Worm (Caenorhabditis elegans): Measurements from ENCODE around the gene Y38H6C.20.

- TF ChIP-seq mxl-1 (tag; optimal IDR thresholded peaks at IDR 0.05) (no peak), lin-35 (GFP tag; optimal IDR thresholded peaks at IDR 0.05) (no peak), ztf-28 (GFP tag; IDR thresholded peaks at IDR 0.05) (no peak), ceh-79 (tag; optimal IDR thresholded peaks at IDR 0.05) (no peak), chd-7 (tag; optimal IDR thresholded peaks at IDR 0.05) (no peak), ceh-91 (GFP tag; IDR thresholded peaks at IDR 0.05) (no peak), dox-1 (GFP tag; IDR thresholded peaks at IDR 0.05) (no peak), F10E7.11 (tag; optimal IDR thresholded peaks at IDR 0.05) (no peak), ekl-4 (GFP tag; IDR thresholded peaks at IDR 0.05) (no peak), Y53G8AR.9 (GFP tag; conservative IDR thresholded peaks at IDR 0.05) (no peak), Y95B8A.8 (GFP tag; IDR thresholded peaks at IDR 0.05) (no peak), F37B4.10 (GFP tag; IDR thresholded peaks at IDR 0.05) (no peak)
Observed at ce11 chrV:20536208-20536607, 14.8 kb downstream of the Y38H6C.20 start, which contains the start of gene Y38H6C.15.

All from whole organism, young adult.